Fruit fly (Drosophila melanogaster) whole organism, prepupa: ENCODE measurements around the gene Rab8.

Source experiments
- CG10631 ChIP-seq: fragments of 200-800 bp; sonication (Bioruptor generic); optimal IDR thresholded peaks from 2 replicates; lab custom pipeline; 2016; ENCODE audit warnings: missing biosample characterization, missing genetic modification characterization
- CG11294 ChIP-seq: fragments of 200-800 bp; sonication (Bioruptor generic); IDR thresholded peaks from 2 replicates; pipeline ENCODE4 v1.3.6; 2022; ENCODE audit warnings: missing biosample characterization, missing genetic modification characterization
- CG11762 ChIP-seq: fragments of 200-800 bp; sonication (Bioruptor generic); optimal IDR thresholded peaks from 3 replicates; lab custom pipeline; 2016; ENCODE audit warnings: missing biosample characterization, missing genetic modification characterization; ENCODE audit not compliant: insufficient read depth
- CG11902 ChIP-seq: fragments of 200-800 bp; sonication (Bioruptor generic); optimal IDR thresholded peaks from 3 replicates; lab custom pipeline; 2016; ENCODE audit warnings: missing biosample characterization, missing genetic modification characterization
- CG15336 ChIP-seq: fragments of 200-800 bp; sonication (Bioruptor generic); IDR thresholded peaks from 2 replicates; pipeline ENCODE4 v1.3.6; 2022; ENCODE audit warnings: missing biosample characterization, missing genetic modification characterization
- CG1621 ChIP-seq: fragments of 200-800 bp; sonication (Bioruptor generic); optimal IDR thresholded peaks from 3 replicates; lab custom pipeline; 2018; ENCODE audit warnings: missing biosample characterization, mild to moderate bottlenecking, missing genetic modification characterization
- CG3032 ChIP-seq: fragments of 200-800 bp; optimal IDR thresholded peaks from 2 replicates; lab custom pipeline; 2019; ENCODE audit warnings: missing biosample characterization, mild to moderate bottlenecking, missing genetic modification characterization, moderate library complexity
- CG31627 ChIP-seq: fragments of 200-800 bp; sonication (Bioruptor generic); optimal IDR thresholded peaks from 3 replicates; lab custom pipeline; 2016; ENCODE audit warnings: missing biosample characterization, missing genetic modification characterization
- CG32006 ChIP-seq: fragments of 200-800 bp; sonication (Bioruptor generic); optimal IDR thresholded peaks from 3 replicates; lab custom pipeline; 2017; ENCODE audit warnings: missing biosample characterization, mild to moderate bottlenecking, missing genetic modification characterization
- CG34406 ChIP-seq: fragments of 200-800 bp; sonication (Bioruptor generic); optimal IDR thresholded peaks from 3 replicates; lab custom pipeline; 2016; ENCODE audit warnings: missing biosample characterization, missing genetic modification characterization
- CG3919 ChIP-seq: fragments of 200-800 bp; sonication (Bioruptor generic); optimal IDR thresholded peaks from 3 replicates; lab custom pipeline; 2016; ENCODE audit warnings: missing biosample characterization, missing genetic modification characterization
- CG4318 ChIP-seq: fragments of 200-800 bp; sonication (Bioruptor generic); optimal IDR thresholded peaks from 3 replicates; lab custom pipeline; 2017; ENCODE audit warnings: missing biosample characterization, mild to moderate bottlenecking, missing genetic modification characterization
- CG6163 ChIP-seq: fragments of 200-800 bp; sonication (Bioruptor generic); IDR thresholded peaks from 3 replicates; pipeline ENCODE4 v1.3.6; 2022; ENCODE audit warnings: missing biosample characterization, missing genetic modification characterization
- CG6792 ChIP-seq: fragments of 200-800 bp; sonication (Bioruptor generic); optimal IDR thresholded peaks from 3 replicates; lab custom pipeline; 2016; ENCODE audit warnings: missing biosample characterization, missing genetic modification characterization
- CG6854 ChIP-seq: fragments of 200-800 bp; sonication (Bioruptor generic); optimal IDR thresholded peaks from 2 replicates; lab custom pipeline; 2017; ENCODE audit warnings: missing biosample characterization, mild to moderate bottlenecking, missing genetic modification characterization
- CG7368 ChIP-seq: fragments of 200-800 bp; sonication (Bioruptor generic); optimal IDR thresholded peaks from 3 replicates; lab custom pipeline; 2016; ENCODE audit warnings: missing biosample characterization, missing genetic modification characterization
- CG8119 ChIP-seq: fragments of 200-800 bp; sonication (Bioruptor generic); IDR thresholded peaks from 3 replicates; pipeline ENCODE4 v1.3.6; 2022; ENCODE audit warnings: missing biosample characterization, missing genetic modification characterization
- CG8319 ChIP-seq: fragments of 200-800 bp; sonication (Bioruptor generic); optimal IDR thresholded peaks from 3 replicates; lab custom pipeline; 2016; ENCODE audit warnings: missing biosample characterization, missing genetic modification characterization
- CG8632 ChIP-seq: fragments of 200-800 bp; sonication (Bioruptor generic); optimal IDR thresholded peaks from 3 replicates; lab custom pipeline; 2016; ENCODE audit warnings: missing biosample characterization, missing genetic modification characterization
- CG9139 ChIP-seq: fragments of 200-800 bp; sonication (Bioruptor generic); optimal IDR thresholded peaks from 3 replicates; lab custom pipeline; 2017; ENCODE audit warnings: missing biosample characterization, mild to moderate bottlenecking, missing genetic modification characterization
- Eip75B ChIP-seq: fragments of 200-800 bp; sonication (Bioruptor generic); optimal IDR thresholded peaks from 3 replicates; lab custom pipeline; 2016; ENCODE audit warnings: missing biosample characterization, missing genetic modification characterization
- Eip78C ChIP-seq: fragments of 200-800 bp; sonication (Bioruptor generic); peaks from one replicate; lab custom pipeline; 2016; ENCODE audit warnings: missing biosample characterization, missing genetic modification characterization
- Ets21C ChIP-seq: fragments of 200-800 bp; sonication (Bioruptor generic); optimal IDR thresholded peaks from 3 replicates; lab custom pipeline; 2016; ENCODE audit warnings: missing biosample characterization, missing genetic modification characterization
- Gug ChIP-seq: fragments of 200-800 bp; sonication (Bioruptor generic); IDR thresholded peaks from 2 replicates; pipeline ENCODE4 v1.3.6; 2022; ENCODE audit warnings: missing biosample characterization, missing genetic modification characterization
- Hr38 ChIP-seq: sonication (Bioruptor generic); optimal IDR thresholded peaks from 2 replicates; lab custom pipeline; 2016; ENCODE audit warnings: missing biosample characterization, missing genetic modification characterization
- Hr39 ChIP-seq: fragments of 200-800 bp; sonication (Bioruptor generic); optimal IDR thresholded peaks from 2 replicates; lab custom pipeline; 2016; ENCODE audit warnings: missing biosample characterization, missing genetic modification characterization
- Lpt ChIP-seq: fragments of 200-800 bp; sonication (Bioruptor generic); optimal IDR thresholded peaks from 3 replicates; lab custom pipeline; 2016; ENCODE audit warnings: missing biosample characterization, missing genetic modification characterization
- Met ChIP-seq: fragments of 200-800 bp; sonication (Bioruptor generic); optimal IDR thresholded peaks from 3 replicates; lab custom pipeline; 2016; ENCODE audit warnings: missing biosample characterization, missing genetic modification characterization
- OdsH ChIP-seq: fragments of 200-800 bp; sonication (Bioruptor generic); optimal IDR thresholded peaks from 3 replicates; lab custom pipeline; 2016; ENCODE audit warnings: missing biosample characterization, missing genetic modification characterization
- Smox ChIP-seq: fragments of 200-800 bp; sonication (Bioruptor generic); optimal IDR thresholded peaks from 3 replicates; lab custom pipeline; 2016; ENCODE audit warnings: missing biosample characterization, missing genetic modification characterization
- Sox102F ChIP-seq: fragments of 200-800 bp; sonication (Bioruptor generic); optimal IDR thresholded peaks from 2 replicates; lab custom pipeline; 2016; ENCODE audit warnings: missing biosample characterization, mild to moderate bottlenecking, missing genetic modification characterization
- Sox14 ChIP-seq: fragments of 200-800 bp; sonication (Bioruptor generic); optimal IDR thresholded peaks from 3 replicates; lab custom pipeline; 2016; ENCODE audit warnings: missing biosample characterization, missing genetic modification characterization
- Sox15 ChIP-seq: fragments of 200-800 bp; sonication (Bioruptor generic); optimal IDR thresholded peaks from 3 replicates; lab custom pipeline; 2016; ENCODE audit warnings: missing biosample characterization, missing genetic modification characterization
- achi ChIP-seq: fragments of 200-800 bp; sonication (Bioruptor generic); optimal IDR thresholded peaks from 3 replicates; lab custom pipeline; 2016; ENCODE audit warnings: missing biosample characterization, missing genetic modification characterization
- acj6 ChIP-seq: fragments of 200-800 bp; sonication (Bioruptor generic); optimal IDR thresholded peaks from 3 replicates; lab custom pipeline; 2016; ENCODE audit warnings: missing biosample characterization, missing genetic modification characterization
- cyc ChIP-seq: fragments of 200-800 bp; sonication (Bioruptor generic); optimal IDR thresholded peaks from 3 replicates; lab custom pipeline; 2016; ENCODE audit warnings: missing biosample characterization, missing genetic modification characterization
- dac ChIP-seq: fragments of 200-800 bp; sonication (Bioruptor generic); optimal IDR thresholded peaks from 2 replicates; lab custom pipeline; 2017; ENCODE audit warnings: missing biosample characterization, mild to moderate bottlenecking, missing genetic modification characterization
- dsx ChIP-seq: fragments of 200-800 bp; optimal IDR thresholded peaks from 3 replicates; lab custom pipeline; 2019; ENCODE audit warnings: missing biosample characterization, mild to moderate bottlenecking, missing genetic modification characterization, moderate library complexity; ENCODE audit not compliant: poor library complexity, severe bottlenecking
- eg ChIP-seq: fragments of 200-800 bp; sonication (Bioruptor generic); IDR thresholded peaks from 3 replicates; pipeline ENCODE4 v1.3.6; 2022; ENCODE audit warnings: missing biosample characterization, missing genetic modification characterization
- esn ChIP-seq: fragments of 200-800 bp; sonication (Bioruptor generic); optimal IDR thresholded peaks from 2 replicates; lab custom pipeline; 2016; ENCODE audit warnings: missing biosample characterization, mild to moderate bottlenecking, missing genetic modification characterization, moderate library complexity
- fd85E ChIP-seq: fragments of 200-800 bp; sonication (Bioruptor generic); optimal IDR thresholded peaks from 3 replicates; lab custom pipeline; 2016; ENCODE audit warnings: missing biosample characterization, missing genetic modification characterization
- fkh ChIP-seq: fragments of 200-800 bp; sonication (Bioruptor generic); optimal IDR thresholded peaks from 3 replicates; lab custom pipeline; 2017; ENCODE audit warnings: missing biosample characterization, mild to moderate bottlenecking, missing genetic modification characterization, moderate library complexity
- net ChIP-seq: fragments of 200-800 bp; sonication (Bioruptor generic); optimal IDR thresholded peaks from 3 replicates; lab custom pipeline; 2016; ENCODE audit warnings: missing biosample characterization, missing genetic modification characterization
- pdm3 ChIP-seq: fragments of 200-800 bp; sonication (Bioruptor generic); optimal IDR thresholded peaks from 3 replicates; lab custom pipeline; 2016; ENCODE audit warnings: missing biosample characterization, missing genetic modification characterization
- salr ChIP-seq, 2 experiments: fragments of 200-800 bp; sonication (Bioruptor generic); optimal IDR thresholded peaks; 3 replicates each; lab custom pipeline; 2016 to 2018; ENCODE audit warnings: missing biosample characterization in 2 of 2, missing genetic modification characterization in 2 of 2, mild to moderate bottlenecking in 1 of 2
- spab ChIP-seq: fragments of 200-800 bp; sonication (Bioruptor generic); optimal IDR thresholded peaks from 2 replicates; lab custom pipeline; 2017; ENCODE audit warnings: missing biosample characterization, mild to moderate bottlenecking, missing genetic modification characterization, missing genetic modification reagents
- ss ChIP-seq, 2 experiments: fragments of 200-800 bp; sonication (Bioruptor generic); optimal IDR thresholded peaks; 2 replicates in 1 of 2; 3 replicates in 1 of 2; lab custom pipeline; 2017 to 2018; ENCODE audit warnings: mild to moderate bottlenecking in 2 of 2, missing biosample characterization in 2 of 2, missing genetic modification characterization in 2 of 2, moderate library complexity in 1 of 2
- svp ChIP-seq: fragments of 200-800 bp; sonication (Bioruptor generic); peaks from one replicate; lab custom pipeline; 2016; ENCODE audit warnings: missing biosample characterization, missing genetic modification characterization
- topi ChIP-seq: fragments of 200-800 bp; sonication (Bioruptor generic); optimal IDR thresholded peaks from 3 replicates; lab custom pipeline; 2016; ENCODE audit warnings: missing biosample characterization, missing genetic modification characterization

Gene Rab8

DNA sequence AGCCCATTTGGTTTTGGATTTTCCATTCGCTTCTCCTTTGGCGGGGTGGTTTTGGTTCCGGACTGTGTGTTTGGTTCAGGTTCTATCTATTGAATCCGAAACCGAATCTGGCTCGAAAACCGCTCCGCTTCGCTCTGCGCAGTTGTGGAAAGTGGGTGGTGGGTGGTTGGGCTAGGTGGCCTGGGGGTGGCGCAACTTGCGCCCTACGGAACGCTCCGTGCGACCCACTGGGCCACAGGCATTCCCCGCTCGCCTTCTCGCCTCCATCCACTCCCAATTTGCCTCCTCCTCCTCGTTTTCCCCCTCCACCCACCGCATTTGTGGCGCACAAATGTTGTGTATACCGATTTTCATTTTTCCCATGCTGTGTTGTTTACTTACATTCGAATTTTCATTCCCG is 52.2 kb downstream of the Rab8 start:
- peak; percentile 73 for TF ChIP-seq CG7368 (GFP tag; lab: Kevin White, UChicago)
- no peak for TF ChIP-seq CG31627
- no peak for TF ChIP-seq dac
- TF ChIP-seq, all 60 proteins: peak for 1

DNA sequence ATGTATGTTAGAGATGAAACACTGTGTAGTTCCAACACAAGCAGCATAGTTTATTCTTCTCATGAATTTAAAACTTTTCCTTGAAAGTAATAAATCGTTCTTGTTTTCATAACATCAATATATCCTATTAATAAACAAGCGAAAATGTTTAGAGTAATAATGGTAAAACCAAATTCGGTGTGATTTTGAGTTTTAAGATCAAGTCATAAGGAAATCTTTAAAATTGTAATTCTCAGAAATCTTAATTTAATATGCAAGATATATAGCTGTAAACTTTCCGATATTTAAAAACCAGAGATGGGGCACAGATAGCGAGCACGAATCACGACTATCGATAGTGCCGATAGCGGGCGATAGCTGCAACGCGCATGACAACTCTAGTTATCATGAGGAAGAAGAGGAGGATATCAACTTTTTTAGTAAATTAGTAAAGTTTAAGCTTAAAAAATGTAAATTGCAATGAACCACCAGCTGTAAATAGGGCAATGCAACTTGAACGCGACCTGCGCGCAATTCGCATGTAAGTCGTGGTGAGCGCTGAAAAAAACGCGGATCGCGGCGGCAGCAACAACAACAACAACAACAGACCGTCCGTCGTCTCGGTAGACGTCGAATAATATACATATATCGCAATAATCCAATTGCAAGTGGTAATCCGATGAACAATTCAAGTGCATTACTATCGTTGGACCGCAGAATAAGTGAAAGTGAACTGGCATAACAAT is 52.9 kb downstream of the Rab8 start, which contains the start of the genes Fibp and Deaf1:
TSS of gene Fibp (minus strand) at position 161 of the 725 bp plus-strand sequence.
TSS of gene Deaf1 (plus strand) at position 368 of the 725 bp plus-strand sequence.
- peak; percentile 66 for TF ChIP-seq CG8632 (GFP tag; lab: Kevin White, UChicago)
- peak; percentile 21 for TF ChIP-seq dac
- no peak; the same call in 2 of the 3 replicates for TF ChIP-seq CG8119 (GFP tag; lab: Robert Waterston, UW)
- peak; percentile 40; the same call in 1 of the 3 replicates for TF ChIP-seq CG6163 (GFP tag; lab: Robert Waterston, UW)
- TF ChIP-seq Sox14 (GFP tag; lab: Kevin White, UChicago): peak; percentile 79
- no peak for TF ChIP-seq CG32006 (GFP tag; lab: Kevin White, UChicago)
- TF ChIP-seq CG3032: peak; percentile 77
- peak; percentile 86 for TF ChIP-seq esn
- TF ChIP-seq topi (GFP tag; lab: Kevin White, UChicago): peak; percentile 77
- TF ChIP-seq net (GFP tag; lab: Kevin White, UChicago): no peak
- peak; percentile 72 for TF ChIP-seq CG3919 (GFP tag; lab: Kevin White, UChicago)
- 0 out of 2 replicates have a peak, but pooled peaks have one; percentile 10 for TF ChIP-seq CG15336 (GFP tag; lab: Robert Waterston, UW)
- peak; percentile 88 for TF ChIP-seq Hr39 (GFP tag; lab: Kevin White, UChicago)
- TF ChIP-seq Ets21C (GFP tag; lab: Kevin White, UChicago): peak; percentile 84
- TF ChIP-seq CG34406 (GFP tag; lab: Kevin White, UChicago): peak; percentile 65
- TF ChIP-seq CG11762 (GFP tag; lab: Kevin White, UChicago): peak; percentile 64
- TF ChIP-seq fd85E: no peak
- TF ChIP-seq fkh (GFP tag; lab: Kevin White, UChicago): peak; percentile 28
- TF ChIP-seq pdm3: peak; percentile 81
- peak; percentile 63 for TF ChIP-seq CG6792 (GFP tag; lab: Kevin White, UChicago)
- peak; percentile 94 for TF ChIP-seq cyc (GFP tag; lab: Kevin White, UChicago)
- peak; percentile 14 for TF ChIP-seq Smox (GFP tag; lab: Kevin White, UChicago)
- TF ChIP-seq CG7368 (GFP tag; lab: Kevin White, UChicago): peak; percentile 56
- TF ChIP-seq CG1621 (tag; lab: Kevin White, UChicago): peak; percentile 18
- peak; percentile 37 for TF ChIP-seq dsx (GFP tag; lab: Kevin White, UChicago)
- TF ChIP-seq acj6: peak; percentile 80
- TF ChIP-seq salr (GFP tag; optimal IDR thresholded peaks at IDR 0.05; lab: Kevin White, UChicago): peak in 1 of 2 experiments; percentile 4
- peak in 1 of 2 experiments; percentile 9 for TF ChIP-seq ss (GFP tag; optimal IDR thresholded peaks at IDR 0.05; lab: Kevin White, UChicago)
- no peak; the same call in 1 of the 2 replicates for TF ChIP-seq CG11294 (GFP tag; lab: Robert Waterston, UW)
- TF ChIP-seq Sox15 (GFP tag; lab: Kevin White, UChicago): peak; percentile 72
- TF ChIP-seq CG10631 (GFP tag; lab: Kevin White, UChicago): peak; percentile 84
- TF ChIP-seq CG11902: peak; percentile 70
- TF ChIP-seq CG8319: no peak
- TF ChIP-seq CG4318 (GFP tag; lab: Kevin White, UChicago): peak; percentile 61
- TF ChIP-seq Gug (GFP tag; lab: Robert Waterston, UW): peak; percentile 14
- TF ChIP-seq Eip78C (GFP tag; lab: Kevin White, UChicago): peak; percentile 91
- no peak for TF ChIP-seq OdsH (GFP tag; lab: Kevin White, UChicago)
- TF ChIP-seq CG6854 (GFP tag; lab: Kevin White, UChicago): no peak
- TF ChIP-seq CG31627: peak; percentile 91
- peak; percentile 77 for TF ChIP-seq Met (GFP tag; lab: Kevin White, UChicago)
- TF ChIP-seq Eip75B: peak; percentile 71
- peak; percentile 9 for TF ChIP-seq Hr38
- TF ChIP-seq eg (GFP tag; lab: Robert Waterston, UW): peak; percentile 43; the same call in 2 of the 3 replicates
- TF ChIP-seq achi (GFP tag; lab: Kevin White, UChicago): no peak
- TF ChIP-seq Sox102F: no peak
- TF ChIP-seq svp: no peak
- TF ChIP-seq CG9139 (GFP tag; lab: Kevin White, UChicago): no peak
- peak; percentile 47 for TF ChIP-seq Lpt
- no peak for TF ChIP-seq spab (GFP tag; lab: Kevin White, UChicago)
